Worm (Caenorhabditis elegans) whole organism, L2 larva: ENCODE results near the gene nlp-41.

Experiments used
- C34F6.9 ChIP-seq: fragments of 150-350 bp; optimal IDR thresholded peaks from 2 replicates; lab custom pipeline; 2014; ENCODE audit warnings: missing biosample characterization, missing genetic modification characterization
- F13H6.1 ChIP-seq: sonication (generic microtip); optimal IDR thresholded peaks from 2 replicates; lab custom pipeline; 2016; ENCODE audit warnings: missing genetic modification characterization, missing compliant biosample characterization
- Y55F3AM.14 ChIP-seq: fragments of 200-800 bp; sonication (Bioruptor generic); optimal IDR thresholded peaks from 2 replicates; lab custom pipeline; 2018; ENCODE audit warnings: mild to moderate bottlenecking, missing genetic modification characterization, missing compliant biosample characterization
- ZK546.5 ChIP-seq: sonication (generic microtip); optimal IDR thresholded peaks from 2 replicates; lab custom pipeline; 2017; ENCODE audit warnings: missing biosample characterization, missing genetic modification characterization
- alr-1 ChIP-seq: fragments of 150-350 bp; optimal IDR thresholded peaks from 2 replicates; lab custom pipeline; 2014; ENCODE audit warnings: missing biosample characterization, missing genetic modification characterization
- aly-2 ChIP-seq: fragments of 150-350 bp; optimal IDR thresholded peaks from 2 replicates; lab custom pipeline; 2014; ENCODE audit warnings: missing biosample characterization, missing genetic modification characterization
- ama-1 ChIP-seq: fragments of 150-350 bp; optimal IDR thresholded peaks from 2 replicates; lab custom pipeline; 2018; ENCODE audit warnings: inconsistent platforms
- ceh-16 ChIP-seq: fragments of 150-350 bp; optimal IDR thresholded peaks from 2 replicates; lab custom pipeline; 2014; ENCODE audit warnings: missing biosample characterization, missing genetic modification characterization
- dmd-4 ChIP-seq: sonication (generic microtip); optimal IDR thresholded peaks from 2 replicates; lab custom pipeline; 2017; ENCODE audit warnings: missing biosample characterization, missing genetic modification characterization
- egl-27 ChIP-seq: sonication (generic microtip); optimal IDR thresholded peaks from 3 replicates; lab custom pipeline; 2017; ENCODE audit warnings: missing biosample characterization, missing genetic modification reagents, missing genetic modification characterization
- elt-1 ChIP-seq: fragments of 150-350 bp; optimal IDR thresholded peaks from 2 replicates; lab custom pipeline; 2014; ENCODE audit warnings: missing biosample characterization, missing genetic modification characterization
- elt-3 ChIP-seq: sonication (generic microtip); optimal IDR thresholded peaks from 2 replicates; lab custom pipeline; 2017; ENCODE audit warnings: missing biosample characterization, missing genetic modification characterization
- fos-1 ChIP-seq: fragments of 150-350 bp; optimal IDR thresholded peaks from 2 replicates; lab custom pipeline; 2014; ENCODE audit warnings: missing biosample characterization, missing genetic modification characterization
- gmeb-1 ChIP-seq: fragments of 150-350 bp; optimal IDR thresholded peaks from 2 replicates; lab custom pipeline; 2014; ENCODE audit warnings: missing biosample characterization, missing genetic modification characterization
- lin-11 ChIP-seq: fragments of 150-350 bp; sonication (generic microtip); optimal IDR thresholded peaks from 2 replicates; lab custom pipeline; 2014; ENCODE audit warnings: missing biosample characterization, missing genetic modification characterization, inconsistent platforms, mixed read lengths
- lsy-2 ChIP-seq, 2 experiments: fragments of 150-350 bp in 1 of 2; sonication (generic microtip) in 1 of 2; optimal IDR thresholded peaks; 2 replicates each; lab custom pipeline; 2014 to 2017; ENCODE audit warnings: missing biosample characterization in 2 of 2, missing genetic modification characterization in 2 of 2
- mab-5 ChIP-seq: fragments of 150-350 bp; optimal IDR thresholded peaks from 2 replicates; lab custom pipeline; 2014; ENCODE audit warnings: missing biosample characterization, missing genetic modification characterization
- mbf-1 ChIP-seq: sonication (generic microtip); optimal IDR thresholded peaks from 2 replicates; lab custom pipeline; 2017; ENCODE audit warnings: missing biosample characterization, missing genetic modification characterization
- mdl-1 ChIP-seq, 2 experiments: fragments of 150-350 bp in 1 of 2; sonication (generic microtip) in 1 of 2; optimal IDR thresholded peaks; 2 replicates each; lab custom pipeline; 2017; ENCODE audit warnings: missing biosample characterization in 2 of 2, missing genetic modification characterization in 2 of 2
- nhr-10 ChIP-seq: sonication (generic microtip); optimal IDR thresholded peaks from 2 replicates; lab custom pipeline; 2017; ENCODE audit warnings: missing biosample characterization, missing genetic modification characterization
- nhr-12 ChIP-seq: fragments of 150-350 bp; optimal IDR thresholded peaks from 2 replicates; lab custom pipeline; 2014; ENCODE audit warnings: missing biosample characterization, missing genetic modification characterization
- nhr-129 ChIP-seq: fragments of 150-350 bp; optimal IDR thresholded peaks from 2 replicates; lab custom pipeline; 2014; ENCODE audit warnings: missing biosample characterization, missing genetic modification characterization
- nhr-21 ChIP-seq: fragments of 150-350 bp; optimal IDR thresholded peaks from 2 replicates; lab custom pipeline; 2014; ENCODE audit warnings: missing biosample characterization, missing genetic modification characterization
- nhr-237 ChIP-seq: fragments of 150-350 bp; optimal IDR thresholded peaks from 2 replicates; lab custom pipeline; 2014; ENCODE audit warnings: missing biosample characterization, missing genetic modification characterization
- nhr-25 ChIP-seq: fragments of 150-350 bp; sonication (generic microtip); optimal IDR thresholded peaks from 3 replicates; lab custom pipeline; 2014; ENCODE audit warnings: missing biosample characterization, missing genetic modification characterization
- nhr-77 ChIP-seq: fragments of 150-350 bp; optimal IDR thresholded peaks from 2 replicates; lab custom pipeline; 2014; ENCODE audit warnings: missing biosample characterization, missing genetic modification characterization
- sem-4 ChIP-seq: fragments of 150-350 bp; optimal IDR thresholded peaks from 2 replicates; lab custom pipeline; 2014; ENCODE audit warnings: missing biosample characterization, missing genetic modification reagents, missing genetic modification characterization
- skn-1 ChIP-seq: sonication (generic microtip); optimal IDR thresholded peaks from 2 replicates; lab custom pipeline; 2017; ENCODE audit warnings: missing biosample characterization, missing genetic modification characterization
- sma-3 ChIP-seq: sonication (generic microtip); optimal IDR thresholded peaks from 2 replicates; lab custom pipeline; 2016; ENCODE audit warnings: missing genetic modification reagents, missing genetic modification characterization, missing compliant biosample characterization
- sma-9 ChIP-seq, 2 experiments: fragments of 150-350 bp in 1 of 2; sonication (generic microtip) in 1 of 2; optimal IDR thresholded peaks; 2 replicates each; lab custom pipeline; 2014 to 2016; ENCODE audit warnings: missing genetic modification characterization in 2 of 2, mild to moderate bottlenecking in 1 of 2, missing biosample characterization in 1 of 2, missing compliant biosample characterization in 1 of 2, missing genetic modification reagents in 1 of 2, moderate library complexity in 1 of 2
- unc-55 ChIP-seq: fragments of 150-350 bp; sonication (generic microtip); optimal IDR thresholded peaks from 3 replicates; lab custom pipeline; 2014; ENCODE audit warnings: missing biosample characterization, missing genetic modification reagents, missing genetic modification characterization
- zag-1 ChIP-seq: fragments of 150-350 bp; optimal IDR thresholded peaks from 2 replicates; lab custom pipeline; 2014; ENCODE audit warnings: missing biosample characterization, missing genetic modification characterization
- ztf-1 ChIP-seq: fragments of 200-800 bp; sonication (Bioruptor generic); conservative IDR thresholded peaks from 2 replicates; pipeline ENCODE4 v1.3.6; 2022; ENCODE audit warnings: missing genetic modification characterization, missing compliant biosample characterization
- ztf-11 ChIP-seq: sonication (generic microtip); optimal IDR thresholded peaks from 2 replicates; lab custom pipeline; 2017; ENCODE audit warnings: missing biosample characterization, missing genetic modification characterization
- ztf-4 ChIP-seq: fragments of 150-350 bp; optimal IDR thresholded peaks from 2 replicates; lab custom pipeline; 2014; ENCODE audit warnings: missing biosample characterization, missing genetic modification characterization

Gene nlp-41

ce11 chrII:14567811-14568210, 17.1 kb downstream of the nlp-41 start:
- TF ChIP-seq lin-11 (tag; lab: Kevin White, UChicago) (no peak), nhr-25 (tag; lab: Kevin White, UChicago) (no peak), F13H6.1 (no peak), elt-3 (tag; lab: Kevin White, UChicago) (no peak)

ce11 chrII:14569322-14569721, 18.6 kb downstream of the nlp-41 start:
- TF ChIP-seq lsy-2 (tag; optimal IDR thresholded peaks at IDR 0.05; lab: Kevin White, UChicago) (peak in 1 of 2 experiments; percentile 34), F13H6.1 (peak; percentile 28), sma-9 (GFP tag; optimal IDR thresholded peaks at IDR 0.05; lab: Kevin White, UChicago) (peak; percentile 5), sma-9 (tag; optimal IDR thresholded peaks at IDR 0.05; lab: Kevin White, UChicago) (no peak), mdl-1 (tag; optimal IDR thresholded peaks at IDR 0.05; lab: Kevin White, UChicago) (no peak), ztf-4 (no peak), ztf-11 (tag; lab: Kevin White, UChicago) (no peak), unc-55 (GFP tag; lab: Kevin White, UChicago) (peak; percentile 19)

DNA sequence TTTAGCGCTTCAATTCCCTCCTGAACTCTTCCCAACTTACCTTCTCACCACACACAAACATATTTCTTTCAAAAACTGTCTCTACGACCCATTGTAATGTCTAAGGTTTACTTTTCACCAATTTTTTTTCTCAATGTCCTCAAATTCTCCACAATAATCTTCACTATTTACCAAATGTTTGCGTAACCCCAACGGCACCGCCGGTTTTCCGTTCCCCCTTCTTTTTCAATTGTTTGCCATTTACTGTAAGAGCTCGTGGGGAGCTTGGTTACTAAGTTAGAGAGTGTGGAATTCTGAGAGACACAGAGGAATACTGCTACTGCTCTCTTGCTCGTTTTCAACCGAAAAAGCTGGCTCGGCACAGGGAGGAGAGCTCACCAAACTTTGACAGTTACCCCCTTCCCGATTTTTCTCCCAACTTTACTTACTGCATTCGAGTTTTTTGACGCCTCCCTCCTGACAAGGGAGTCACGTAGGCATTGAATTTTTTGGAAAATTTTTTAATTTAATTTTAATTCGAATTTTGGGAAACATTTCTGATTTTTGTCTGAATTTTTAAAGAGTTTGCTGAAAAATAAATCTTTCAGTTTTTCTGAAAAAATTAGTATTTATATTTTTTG, 19.9 kb downstream of the nlp-41 start:
- TF ChIP-seq nhr-10 (tag; lab: Kevin White, UChicago) (no peak), mab-5 (tag; lab: Kevin White, UChicago) (no peak), nhr-129 (tag; lab: Kevin White, UChicago) (peak; percentile 42), F13H6.1 (peak; percentile 54), Y55F3AM.14 (GFP tag; lab: Kevin White, UChicago) (no peak), skn-1 (no peak), nhr-237 (tag; lab: Kevin White, UChicago) (no peak), egl-27 (no peak), alr-1 (tag; lab: Kevin White, UChicago) (no peak)

- TF ChIP-seq nhr-77 (tag; lab: Kevin White, UChicago) (no peak), skn-1 (no peak), elt-3 (tag; lab: Kevin White, UChicago) (no peak), ztf-4 (no peak), elt-1 (no peak), mab-5 (tag; lab: Kevin White, UChicago) (no peak), nhr-10 (tag; lab: Kevin White, UChicago) (no peak), dmd-4 (no peak), nhr-21 (no peak), ztf-11 (tag; lab: Kevin White, UChicago) (no peak), ceh-16 (tag; lab: Kevin White, UChicago) (no peak), sma-3 (GFP tag; lab: Kevin White, UChicago) (no peak), nhr-237 (tag; lab: Kevin White, UChicago) (no peak), aly-2 (no peak), mdl-1 (tag; optimal IDR thresholded peaks at IDR 0.05; lab: Kevin White, UChicago) (no peak), C34F6.9 (tag; lab: Kevin White, UChicago) (no peak), sem-4 (tag; lab: Kevin White, UChicago) (no peak), ama-1 (lab: Kevin White, UChicago) (no peak), mbf-1 (no peak), sma-9 (GFP tag; optimal IDR thresholded peaks at IDR 0.05; lab: Kevin White, UChicago) (no peak), sma-9 (tag; optimal IDR thresholded peaks at IDR 0.05; lab: Kevin White, UChicago) (no peak)
Observed at ce11 chrII:14573315-14573714, 22.6 kb downstream of the nlp-41 start, which contains the start of gene madf-5. TSS of gene madf-5 (plus strand) at chrII:14573615.

ce11 chrII:14574790-14575189, 24.1 kb downstream of the nlp-41 start:
- TF ChIP-seq mdl-1 (tag; optimal IDR thresholded peaks at IDR 0.05; lab: Kevin White, UChicago) (no peak), ztf-1 (GFP tag; lab: Robert Waterston, UW) (no peak), gmeb-1 (tag; lab: Kevin White, UChicago) (no peak), zag-1 (tag; lab: Kevin White, UChicago) (no peak), nhr-21 (no peak), lin-11 (tag; lab: Kevin White, UChicago) (no peak), ama-1 (lab: Kevin White, UChicago) (no peak), nhr-10 (tag; lab: Kevin White, UChicago) (no peak), sma-3 (GFP tag; lab: Kevin White, UChicago) (no peak), fos-1 (tag; lab: Kevin White, UChicago) (no peak), nhr-12 (tag; lab: Kevin White, UChicago) (no peak), ZK546.5 (no peak)
